Fruit fly (Drosophila melanogaster): ENCODE measurements around the gene tnc.

tnc gene

DNA sequence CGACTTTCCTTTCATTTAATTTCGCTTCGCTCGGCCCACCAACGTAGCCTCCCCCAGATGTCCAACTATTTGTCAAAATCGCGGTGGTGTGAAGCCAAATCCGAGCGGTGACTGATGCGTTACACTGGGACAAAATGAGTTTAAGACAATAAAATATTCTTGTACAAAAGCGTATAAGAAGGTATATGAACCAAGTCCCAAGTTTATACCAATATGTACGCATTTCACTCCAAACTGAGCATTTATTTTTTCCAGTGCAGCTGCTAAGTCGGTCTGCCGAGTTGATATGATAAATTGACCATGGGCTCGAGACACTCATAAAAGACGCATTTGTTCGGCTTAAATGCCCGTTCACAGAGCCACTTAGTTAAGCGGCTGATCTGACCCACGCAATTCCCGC lies 20.6 kb downstream of the tnc start (continued):
- TF ChIP-seq shn (GFP tag; optimal IDR thresholded peaks at IDR 0.05) (peak; percentile 7), pita (GFP tag; optimal IDR thresholded peaks at IDR 0.05) (no peak), Fer2 (tag; optimal IDR thresholded peaks at IDR 0.05) (no peak), hkb (optimal IDR thresholded peaks at IDR 0.05) (no peak), hkb (GFP tag; IDR thresholded peaks at IDR 0.05) (peak; percentile 10; the same call in 1 of the 2 replicates), salm (tag; optimal IDR thresholded peaks at IDR 0.05) (no peak), MESR4 (GFP tag; optimal IDR thresholded peaks at IDR 0.05) (no peak), CG4617 (GFP tag; optimal IDR thresholded peaks at IDR 0.05; ENCODE audit: borderline replicate concordance) (no peak), Nf-YB (GFP tag; optimal IDR thresholded peaks at IDR 0.05) (no peak), Rx (GFP tag; IDR thresholded peaks at IDR 0.05) (peak; percentile 63), CG12299 (tag; optimal IDR thresholded peaks at IDR 0.05) (no peak), CG12391 (tag; optimal IDR thresholded peaks at IDR 0.05) (peak; percentile 54), TFAM (GFP tag; optimal IDR thresholded peaks at IDR 0.05) (no peak), tll (GFP tag; optimal IDR thresholded peaks at IDR 0.05) (no peak), CG11085 (GFP tag; IDR thresholded peaks at IDR 0.05) (no peak), CG7372 (GFP tag; IDR thresholded peaks at IDR 0.05) (no peak), Poxn (GFP tag; IDR thresholded peaks at IDR 0.05) (no peak), bcd (GFP tag; optimal IDR thresholded peaks at IDR 0.05) (peak; percentile 15), NK7.1 (GFP tag; optimal IDR thresholded peaks at IDR 0.05) (no peak), odd (GFP tag; optimal IDR thresholded peaks at IDR 0.05) (no peak), CoRest (tag; optimal IDR thresholded peaks at IDR 0.05) (peak; percentile 43), CG32772 (GFP tag; IDR thresholded peaks at IDR 0.05) (peak; percentile 29; the same call in 1 of the 2 replicates), disco-r (GFP tag; optimal IDR thresholded peaks at IDR 0.05) (no peak), ssp (GFP tag; IDR thresholded peaks at IDR 0.05) (0 out of 2 replicates have a peak, but pooled peaks have one; percentile 22), sqz (GFP tag; optimal IDR thresholded peaks at IDR 0.05) (no peak), fu2 (GFP tag; optimal IDR thresholded peaks at IDR 0.05) (no peak), Chrac-16 (GFP tag; optimal IDR thresholded peaks at IDR 0.05) (peak; percentile 50), ac (GFP tag; optimal IDR thresholded peaks at IDR 0.05) (no peak), Hsf (GFP tag; optimal IDR thresholded peaks at IDR 0.05) (peak; percentile 51), tin (GFP tag; optimal IDR thresholded peaks at IDR 0.05) (peak; percentile 63), Xrp1 (GFP tag; IDR thresholded peaks at IDR 0.05) (no peak; the same call in none of the 2 replicates), CG9932 (GFP tag; IDR thresholded peaks at IDR 0.05) (no peak), aop (GFP tag; IDR thresholded peaks at IDR 0.05) (no peak), CG13894 (tag; optimal IDR thresholded peaks at IDR 0.05) (no peak), CG15696 (tag; optimal IDR thresholded peaks at IDR 0.05) (no peak), slp2 (GFP tag; optimal IDR thresholded peaks at IDR 0.05) (no peak), CG12104 (GFP tag; optimal IDR thresholded peaks at IDR 0.05) (peak; percentile 9), wdn (GFP tag; IDR thresholded peaks at IDR 0.05) (no peak), chn (GFP tag; optimal IDR thresholded peaks at IDR 0.05) (peak; percentile 45), CG4707 (GFP tag; optimal IDR thresholded peaks at IDR 0.05) (no peak), CG4424 (GFP tag; optimal IDR thresholded peaks at IDR 0.05) (peak; percentile 58), Hr51 (GFP tag; optimal IDR thresholded peaks at IDR 0.05) (peak; percentile 20 to 70), dpn (GFP tag; optimal IDR thresholded peaks at IDR 0.05) (peak; percentile 49 to 70), CG13123 (GFP tag; optimal IDR thresholded peaks at IDR 0.05) (no peak), HLH54F (GFP tag; optimal IDR thresholded peaks at IDR 0.05) (no peak), CG11398 (GFP tag; optimal IDR thresholded peaks at IDR 0.05) (peak; percentile 11), Stat92E (GFP tag; optimal IDR thresholded peaks at IDR 0.05) (no peak), ERR (GFP tag; optimal IDR thresholded peaks at IDR 0.05) (no peak), Bteb2 (GFP tag; optimal IDR thresholded peaks at IDR 0.05) (no peak), CG12942 (GFP tag; optimal IDR thresholded peaks at IDR 0.05) (peak; percentile 44), CG10959 (GFP tag; IDR thresholded peaks at IDR 0.05) (no peak), lbe (GFP tag; optimal IDR thresholded peaks at IDR 0.05) (no peak)
